Fruit fly (Drosophila melanogaster) whole organism, adult: ENCODE results near the gene Nulp1.

Experiments used
- CG11617 ChIP-seq: fragments of 200-800 bp; sonication (Bioruptor generic); optimal IDR thresholded peaks from 2 replicates; lab custom pipeline; 2017; ENCODE audit warnings: mild to moderate bottlenecking, missing biosample characterization, missing genetic modification reagents, missing genetic modification characterization
- CG12768 ChIP-seq: fragments of 200-800 bp; sonication (Bioruptor generic); optimal IDR thresholded peaks from 2 replicates; lab custom pipeline; 2017; ENCODE audit warnings: missing biosample characterization, missing genetic modification characterization, mild to moderate bottlenecking, moderate library complexity, missing genetic modification reagents
- CG14711 ChIP-seq: fragments of 200-800 bp; sonication (Bioruptor generic); optimal IDR thresholded peaks from 2 replicates; lab custom pipeline; 2018; ENCODE audit warnings: missing biosample characterization, mild to moderate bottlenecking, missing genetic modification characterization, moderate library complexity
- CG1620 ChIP-seq: fragments of 200-800 bp; sonication (Bioruptor generic); optimal IDR thresholded peaks from 2 replicates; lab custom pipeline; 2016; ENCODE audit warnings: missing biosample characterization, missing genetic modification characterization
- CG33017 ChIP-seq: fragments of 200-800 bp; sonication (Bioruptor generic); optimal IDR thresholded peaks from 2 replicates; lab custom pipeline; 2018; ENCODE audit warnings: missing biosample characterization, mild to moderate bottlenecking, missing genetic modification characterization, moderate library complexity
- CG5204 ChIP-seq: fragments of 200-800 bp; sonication (Bioruptor generic); optimal IDR thresholded peaks from 2 replicates; lab custom pipeline; 2016; ENCODE audit warnings: missing biosample characterization, missing genetic modification characterization
- CG7045 ChIP-seq: fragments of 200-800 bp; sonication (Bioruptor generic); optimal IDR thresholded peaks from 2 replicates; lab custom pipeline; 2017; ENCODE audit warnings: missing biosample characterization, mild to moderate bottlenecking, missing genetic modification characterization
- CG7101 ChIP-seq: fragments of 200-800 bp; sonication (Bioruptor generic); optimal IDR thresholded peaks from 2 replicates; lab custom pipeline; 2018; ENCODE audit warnings: missing biosample characterization, mild to moderate bottlenecking, missing genetic modification characterization, moderate library complexity
- Clk ChIP-seq: fragments of 200-800 bp; sonication (Bioruptor generic); optimal IDR thresholded peaks from 2 replicates; lab custom pipeline; 2017; ENCODE audit warnings: missing biosample characterization, missing genetic modification characterization
- Crg-1 ChIP-seq: fragments of 200-800 bp; sonication (Bioruptor generic); optimal IDR thresholded peaks from 2 replicates; lab custom pipeline; 2016; ENCODE audit warnings: missing biosample characterization, missing genetic modification characterization
- Hr96 ChIP-seq: fragments of 200-800 bp; sonication (Bioruptor generic); optimal IDR thresholded peaks from 2 replicates; lab custom pipeline; 2016; ENCODE audit warnings: missing biosample characterization, missing genetic modification characterization
- Mnt ChIP-seq: fragments of 200-800 bp; sonication (Bioruptor generic); optimal IDR thresholded peaks from 2 replicates; lab custom pipeline; 2016; ENCODE audit warnings: missing biosample characterization, mild to moderate bottlenecking, missing genetic modification characterization
- bab1 ChIP-seq: fragments of 200-800 bp; sonication (Bioruptor generic); optimal IDR thresholded peaks from 3 replicates; lab custom pipeline; 2019; ENCODE audit warnings: missing biosample characterization, mild to moderate bottlenecking, missing genetic modification characterization, moderate library complexity
- cic ChIP-seq: fragments of 200-800 bp; sonication (Bioruptor generic); optimal IDR thresholded peaks from 2 replicates; lab custom pipeline; 2017; ENCODE audit warnings: missing biosample characterization, mild to moderate bottlenecking, missing genetic modification characterization, moderate library complexity
- cnc ChIP-seq, 2 experiments: fragments of >200 bp; optimal IDR thresholded peaks; 2 replicates each; lab custom pipeline; 2017
- kay ChIP-seq: fragments of 200-800 bp; sonication (Bioruptor generic); peaks from one replicate; lab custom pipeline; 2016; ENCODE audit warnings: missing biosample characterization, missing genetic modification characterization, borderline replicate concordance
- ovo ChIP-seq: fragments of 200-800 bp; sonication (Bioruptor generic); optimal IDR thresholded peaks from 2 replicates; lab custom pipeline; 2016; ENCODE audit warnings: missing biosample characterization, missing genetic modification characterization
- pad ChIP-seq: fragments of 200-800 bp; sonication (Bioruptor generic); optimal IDR thresholded peaks from 3 replicates; lab custom pipeline; 2017; ENCODE audit warnings: missing biosample characterization, missing genetic modification characterization, mild to moderate bottlenecking, moderate library complexity, missing genetic modification reagents
- tj ChIP-seq: fragments of 200-800 bp; sonication (Bioruptor generic); optimal IDR thresholded peaks from 3 replicates; lab custom pipeline; 2017; ENCODE audit warnings: missing biosample characterization, mild to moderate bottlenecking, missing genetic modification characterization, moderate library complexity
- toe ChIP-seq: fragments of 200-800 bp; sonication (Bioruptor generic); optimal IDR thresholded peaks from 2 replicates; lab custom pipeline; 2016; ENCODE audit warnings: missing biosample characterization, missing genetic modification characterization

Nulp1 gene

DNA sequence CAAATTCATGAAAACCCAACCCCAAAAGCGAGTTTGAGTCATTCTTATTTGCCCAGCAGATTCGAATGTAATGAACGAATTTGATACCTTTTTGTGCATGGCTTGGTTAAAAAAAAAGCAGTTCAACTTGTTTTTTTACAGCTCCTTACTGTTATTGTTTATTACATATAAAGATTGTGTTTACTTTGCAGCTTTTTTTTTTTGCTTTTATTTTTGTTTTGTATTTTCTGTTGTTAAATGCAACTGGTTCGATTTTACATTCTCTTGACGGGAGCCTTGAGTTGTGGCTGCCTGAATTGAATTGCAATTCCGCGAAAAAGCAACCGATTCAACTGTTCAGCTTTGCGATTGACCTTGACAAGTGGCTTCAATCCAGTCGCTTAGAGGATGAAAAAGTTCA, 44.4 kb downstream of the Nulp1 start:
- TF ChIP-seq tj (peak; percentile 76), cic (GFP tag; lab: Kevin White, UChicago) (no peak)

DNA sequence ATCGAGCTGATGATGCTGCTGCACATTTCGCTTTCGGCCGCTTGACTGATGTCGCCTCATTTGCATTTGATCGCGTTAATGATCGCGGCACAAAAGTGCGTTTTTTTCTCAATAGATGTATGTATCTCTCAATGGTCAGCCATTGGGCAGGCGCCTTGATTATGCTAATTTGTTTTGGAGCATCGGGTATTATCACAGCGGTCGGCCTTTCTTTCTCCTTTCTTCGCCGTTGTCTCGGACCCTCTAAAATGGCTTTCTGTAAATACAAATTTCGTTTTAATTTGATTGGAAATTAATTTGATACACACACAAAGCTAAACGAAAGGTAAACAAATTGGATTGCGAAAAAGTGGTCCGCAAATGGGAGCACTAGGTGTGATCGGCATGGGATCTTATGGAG, 45.2 kb downstream of the Nulp1 start:
- TF ChIP-seq kay (GFP tag; lab: Kevin White, UChicago) (no peak), Hr96 (no peak), tj (no peak), CG7101 (tag; lab: Kevin White, UChicago) (no peak), bab1 (GFP tag; lab: Kevin White, UChicago) (no peak), CG11617 (no peak), toe (no peak), CG5204 (GFP tag; lab: Kevin White, UChicago) (no peak), cnc (optimal IDR thresholded peaks at IDR 0.05; lab: Kevin White, UChicago) (no peak)

DNA sequence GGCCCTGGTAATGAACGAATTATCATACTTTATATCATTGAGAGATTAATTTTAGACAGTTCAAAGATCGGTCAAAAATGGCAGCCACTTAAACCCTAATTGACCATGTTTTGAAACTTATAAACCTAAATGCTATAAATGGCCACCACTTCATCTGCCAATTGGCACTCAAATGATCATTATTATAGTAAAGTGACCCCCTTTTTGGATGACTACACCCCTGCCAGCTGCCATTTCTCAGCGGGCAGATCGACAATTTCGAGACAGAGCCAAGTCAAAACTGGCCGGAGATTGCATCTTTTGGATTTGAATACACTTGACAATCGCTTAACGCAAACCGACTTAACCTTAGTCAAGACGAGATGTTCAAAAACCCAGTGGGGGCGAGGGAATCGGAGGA, 46.0 kb downstream of the Nulp1 start:
- TF ChIP-seq Mnt (GFP tag; lab: Kevin White, UChicago) (no peak), Clk (GFP tag; lab: Kevin White, UChicago) (no peak), CG5204 (GFP tag; lab: Kevin White, UChicago) (no peak), toe (no peak), CG12768 (GFP tag; lab: Kevin White, UChicago) (no peak), kay (GFP tag; lab: Kevin White, UChicago) (no peak), tj (no peak), CG7045 (no peak), CG7101 (tag; lab: Kevin White, UChicago) (no peak), CG11617 (no peak), CG1620 (GFP tag; lab: Kevin White, UChicago) (no peak)

dm6 chr3L:8157079-8157478, 46.9 kb downstream of the Nulp1 start:
- no peak for TF ChIP-seq Crg-1 (GFP tag; lab: Kevin White, UChicago)
- no peak for TF ChIP-seq toe
- TF ChIP-seq kay (GFP tag; lab: Kevin White, UChicago), result no peak
- no peak for TF ChIP-seq pad
- TF ChIP-seq CG11617, result no peak
- TF ChIP-seq CG7101 (tag; lab: Kevin White, UChicago), result no peak
- TF ChIP-seq CG5204 (GFP tag; lab: Kevin White, UChicago), result no peak
- TF ChIP-seq CG1620 (GFP tag; lab: Kevin White, UChicago), result no peak
- no peak for TF ChIP-seq bab1 (GFP tag; lab: Kevin White, UChicago)
- no peak for TF ChIP-seq ovo
- no peak for TF ChIP-seq Mnt (GFP tag; lab: Kevin White, UChicago)
- no peak for TF ChIP-seq tj
- TF ChIP-seq CG14711 (tag; lab: Kevin White, UChicago), result no peak
- TF ChIP-seq CG12768 (GFP tag; lab: Kevin White, UChicago), result no peak
- no peak for TF ChIP-seq cnc (optimal IDR thresholded peaks at IDR 0.05; lab: Kevin White, UChicago)
- no peak for TF ChIP-seq cic (GFP tag; lab: Kevin White, UChicago)
- no peak for TF ChIP-seq CG7045

- peak; percentile 99 for TF ChIP-seq tj
- TF ChIP-seq CG33017, result no peak
- TF ChIP-seq CG12768 (GFP tag; lab: Kevin White, UChicago), result no peak
- TF ChIP-seq cnc (optimal IDR thresholded peaks at IDR 0.05; lab: Kevin White, UChicago), result no peak
- TF ChIP-seq CG11617, result no peak
- no peak for TF ChIP-seq CG1620 (GFP tag; lab: Kevin White, UChicago)
- no peak for TF ChIP-seq cic (GFP tag; lab: Kevin White, UChicago)
- TF ChIP-seq Crg-1 (GFP tag; lab: Kevin White, UChicago), result no peak
- peak; percentile 76 for TF ChIP-seq kay (GFP tag; lab: Kevin White, UChicago)
- no peak for TF ChIP-seq CG5204 (GFP tag; lab: Kevin White, UChicago)
- no peak for TF ChIP-seq Clk (GFP tag; lab: Kevin White, UChicago)
- peak; percentile 49 for TF ChIP-seq bab1 (GFP tag; lab: Kevin White, UChicago)
- TF ChIP-seq CG7045, result no peak
These were observed 48.7 kb downstream of the Nulp1 start, which contains the start of gene CG42445 for dm6 chr3L:8158715-8159380. Gene CG42445 (minus strand): TSS chr3L:8158900.

dm6 chr3L:8159724-8160422, 49.7 kb downstream of the Nulp1 start, which contains the start of gene CG43886:
Gene CG43886 (minus strand): TSS chr3L:8159774.
- TF ChIP-seq CG7101 (tag; lab: Kevin White, UChicago), result no peak
- peak; percentile 39 for TF ChIP-seq tj
- TF ChIP-seq CG7045, result no peak
- no peak for TF ChIP-seq CG12768 (GFP tag; lab: Kevin White, UChicago)
- TF ChIP-seq Mnt (GFP tag; lab: Kevin White, UChicago), result no peak
- no peak for TF ChIP-seq toe
- TF ChIP-seq pad, result no peak
- no peak for TF ChIP-seq CG11617
